Fruit fly (Drosophila melanogaster) whole organism, embryonic: ENCODE measurements around the gene Rad9.

Source experiments
- Asciz ChIP-seq: fragments of 200-800 bp; sonication (Bioruptor generic); optimal IDR thresholded peaks from 2 replicates; lab custom pipeline; 2017; ENCODE audit warnings: missing biosample characterization, mild to moderate bottlenecking, missing genetic modification characterization, missing genetic modification reagents
- CG12744 ChIP-seq: fragments of 200-800 bp; sonication (Bioruptor generic); optimal IDR thresholded peaks from 2 replicates; lab custom pipeline; 2016; ENCODE audit warnings: missing biosample characterization, missing genetic modification characterization
- CG13894 ChIP-seq: fragments of 200-800 bp; sonication (Bioruptor generic); optimal IDR thresholded peaks from 3 replicates; lab custom pipeline; 2018; ENCODE audit warnings: missing biosample characterization, mild to moderate bottlenecking, missing genetic modification characterization, moderate library complexity
- CG14860 ChIP-seq: fragments of 200-800 bp; sonication (Bioruptor generic); IDR thresholded peaks from 3 replicates; pipeline ENCODE4 v1.3.6; 2022; ENCODE audit warnings: missing biosample characterization, missing genetic modification characterization; ENCODE audit not compliant: partially characterized antibody
- CG15011 ChIP-seq: fragments of 200-800 bp; sonication (Bioruptor generic); optimal IDR thresholded peaks from 3 replicates; lab custom pipeline; 2018; ENCODE audit warnings: missing biosample characterization, mild to moderate bottlenecking, missing genetic modification characterization
- CG1529 ChIP-seq: fragments of 200-800 bp; sonication (Bioruptor generic); optimal IDR thresholded peaks from 3 replicates; lab custom pipeline; 2018; ENCODE audit warnings: missing biosample characterization, missing genetic modification characterization
- CG16863 ChIP-seq: fragments of 200-800 bp; sonication (Bioruptor generic); optimal IDR thresholded peaks from 3 replicates; lab custom pipeline; 2016; ENCODE audit warnings: missing biosample characterization, missing genetic modification characterization
- CG2199 ChIP-seq: fragments of 200-800 bp; sonication (Bioruptor generic); IDR thresholded peaks from 3 replicates; pipeline ENCODE4 v1.3.6; 2022; ENCODE audit warnings: missing biosample characterization, missing genetic modification characterization
- CG34224 ChIP-seq: fragments of 200-800 bp; sonication (Bioruptor generic); IDR thresholded peaks from 3 replicates; pipeline ENCODE4 v1.3.6; 2022; ENCODE audit warnings: missing biosample characterization, missing genetic modification characterization; ENCODE audit not compliant: partially characterized antibody
- CG34422 ChIP-seq: fragments of 200-800 bp; sonication (Bioruptor generic); IDR thresholded peaks from 3 replicates; pipeline ENCODE4 v1.3.6; 2022; ENCODE audit warnings: missing biosample characterization, missing genetic modification characterization
- CG3726 ChIP-seq: fragments of 200-800 bp; sonication (Bioruptor generic); IDR thresholded peaks from 3 replicates; pipeline ENCODE4, ENCODE4 v1.3.6; 2022; ENCODE audit warnings: missing biosample characterization, missing genetic modification characterization
- CG43689 ChIP-seq: fragments of 200-800 bp; sonication (Bioruptor generic); IDR thresholded peaks from 2 replicates; pipeline ENCODE4 v1.3.6; 2022; ENCODE audit warnings: missing biosample characterization, missing genetic modification characterization
- CG5953 ChIP-seq: fragments of 200-800 bp; sonication (Bioruptor generic); IDR thresholded peaks from 2 replicates; pipeline ENCODE4 v1.3.6; 2022; ENCODE audit warnings: missing biosample characterization, missing genetic modification characterization
- CG6254 ChIP-seq: fragments of 200-800 bp; sonication (Bioruptor generic); optimal IDR thresholded peaks from 3 replicates; lab custom pipeline; 2017; ENCODE audit warnings: mild to moderate bottlenecking, missing biosample characterization, missing genetic modification reagents, missing genetic modification characterization
- CG7271 ChIP-seq: fragments of 200-800 bp; sonication (Bioruptor generic); optimal IDR thresholded peaks from 2 replicates; lab custom pipeline; 2018; ENCODE audit warnings: missing biosample characterization, mild to moderate bottlenecking, missing genetic modification characterization, moderate library complexity
- CG7357 ChIP-seq: fragments of 200-800 bp; sonication (Bioruptor generic); IDR thresholded peaks from 3 replicates; pipeline ENCODE4 v1.3.6; 2022; ENCODE audit warnings: missing biosample characterization, missing genetic modification characterization
- CG7987 ChIP-seq: fragments of 200-800 bp; sonication (Bioruptor generic); optimal IDR thresholded peaks from 2 replicates; lab custom pipeline; 2018; ENCODE audit warnings: missing biosample characterization, mild to moderate bottlenecking, missing genetic modification characterization, moderate library complexity
- CG8089 ChIP-seq: fragments of 200-800 bp; sonication (Bioruptor generic); optimal IDR thresholded peaks from 3 replicates; lab custom pipeline; 2016; ENCODE audit warnings: missing biosample characterization, missing genetic modification characterization
- CG8924 ChIP-seq: fragments of 200-800 bp; optimal IDR thresholded peaks from 3 replicates; lab custom pipeline; 2019; ENCODE audit warnings: missing biosample characterization, mild to moderate bottlenecking, missing genetic modification characterization, moderate library complexity
- CrebB ChIP-seq: fragments of 200-800 bp; sonication (Bioruptor generic); optimal IDR thresholded peaks from 3 replicates; lab custom pipeline; 2018; ENCODE audit warnings: missing biosample characterization, mild to moderate bottlenecking, missing genetic modification characterization
- D19A ChIP-seq: fragments of 200-800 bp; optimal IDR thresholded peaks from 3 replicates; lab custom pipeline; 2019; ENCODE audit warnings: missing biosample characterization, mild to moderate bottlenecking, missing genetic modification characterization, moderate library complexity
- Dll ChIP-seq: fragments of 200-800 bp; sonication (Bioruptor generic); IDR thresholded peaks from 4 replicates; pipeline ENCODE4 v1.3.6; 2022; ENCODE audit warnings: missing biosample characterization, missing genetic modification characterization; ENCODE audit not compliant: partially characterized antibody
- Doc2 ChIP-seq: fragments of 200-800 bp; sonication (Bioruptor generic); IDR thresholded peaks from 2 replicates; pipeline ENCODE4 v1.3.6; 2022; ENCODE audit warnings: missing biosample characterization, missing genetic modification characterization
- Ets65A ChIP-seq: fragments of 200-800 bp; sonication (Bioruptor generic); peaks from one replicate; lab custom pipeline; 2016; ENCODE audit warnings: missing biosample characterization, missing genetic modification characterization
- HLH4C ChIP-seq: fragments of 200-800 bp; sonication (Bioruptor generic); IDR thresholded peaks from 3 replicates; pipeline ENCODE4 v1.3.6; 2022; ENCODE audit warnings: missing biosample characterization, missing genetic modification characterization; ENCODE audit not compliant: partially characterized antibody
- Hmx ChIP-seq: fragments of 200-800 bp; sonication (Bioruptor generic); optimal IDR thresholded peaks from 2 replicates; lab custom pipeline; 2016; ENCODE audit warnings: missing biosample characterization, missing genetic modification characterization
- Lim3 ChIP-seq: fragments of 200-800 bp; sonication (Bioruptor generic); IDR thresholded peaks from 2 replicates; pipeline ENCODE4 v1.3.6; 2022; ENCODE audit warnings: missing biosample characterization, missing genetic modification characterization
- Mad ChIP-seq: fragments of 200-800 bp; sonication (Bioruptor generic); optimal IDR thresholded peaks from 2 replicates; lab custom pipeline; 2016; ENCODE audit warnings: missing biosample characterization, missing genetic modification characterization
- Med ChIP-seq: fragments of 200-800 bp; sonication (Bioruptor generic); peaks from one replicate; lab custom pipeline; 2016; ENCODE audit warnings: missing biosample characterization, missing genetic modification characterization, mild to moderate bottlenecking, inconsistent platforms, moderate library complexity
- Mes4 ChIP-seq: fragments of 200-800 bp; sonication (Bioruptor generic); optimal IDR thresholded peaks from 2 replicates; lab custom pipeline; 2016; ENCODE audit warnings: missing biosample characterization, missing genetic modification characterization
- Mrtf ChIP-seq: fragments of 200-800 bp; sonication (Bioruptor generic); IDR thresholded peaks from 3 replicates; pipeline ENCODE4 v1.3.6; 2022; ENCODE audit warnings: missing biosample characterization, missing genetic modification characterization
- Tbp ChIP-seq: fragments of >200 bp; optimal IDR thresholded peaks from 2 replicates; lab custom pipeline; 2018; ENCODE audit warnings: missing biosample characterization, missing genetic modification characterization
- Xrp1 ChIP-seq: fragments of 200-800 bp; sonication (Bioruptor generic); IDR thresholded peaks from 2 replicates; pipeline ENCODE4 v1.3.6; 2022; ENCODE audit warnings: missing biosample characterization, missing genetic modification characterization
- cas ChIP-seq: fragments of 200-800 bp; sonication (Bioruptor generic); IDR thresholded peaks from 2 replicates; pipeline ENCODE4 v1.3.6; 2022; ENCODE audit warnings: missing biosample characterization, missing genetic modification characterization
- danr ChIP-seq: fragments of 200-800 bp; sonication (Bioruptor generic); IDR thresholded peaks from 2 replicates; pipeline ENCODE4 v1.3.6; 2022; ENCODE audit warnings: missing biosample characterization, missing genetic modification characterization
- dimm ChIP-seq: fragments of 200-800 bp; sonication (Bioruptor generic); IDR thresholded peaks from 2 replicates; pipeline ENCODE4 v1.3.6; 2022; ENCODE audit warnings: missing biosample characterization, missing genetic modification characterization
- dmrt99B ChIP-seq: fragments of 200-800 bp; sonication (Bioruptor generic); optimal IDR thresholded peaks from 2 replicates; lab custom pipeline; 2018; ENCODE audit warnings: missing biosample characterization, mild to moderate bottlenecking, missing genetic modification characterization, moderate library complexity
- fd64A ChIP-seq: fragments of 200-800 bp; sonication (Bioruptor generic); optimal IDR thresholded peaks from 3 replicates; lab custom pipeline; 2018; ENCODE audit warnings: missing biosample characterization, mild to moderate bottlenecking, missing genetic modification characterization
- gsb-n ChIP-seq: fragments of 200-800 bp; sonication (Bioruptor generic); optimal IDR thresholded peaks from 3 replicates; lab custom pipeline; 2018; ENCODE audit warnings: missing biosample characterization, mild to moderate bottlenecking, missing genetic modification characterization
- her ChIP-seq: fragments of 200-800 bp; sonication (Bioruptor generic); optimal IDR thresholded peaks from 2 replicates; lab custom pipeline; 2016; ENCODE audit warnings: missing biosample characterization, missing genetic modification characterization
- klu ChIP-seq: fragments of 200-800 bp; sonication (Bioruptor generic); IDR thresholded peaks from 2 replicates; pipeline ENCODE4 v1.3.6; 2022; ENCODE audit warnings: missing biosample characterization, missing genetic modification characterization
- odd ChIP-seq: fragments of 200-800 bp; sonication (Bioruptor generic); optimal IDR thresholded peaks from 2 replicates; lab custom pipeline; 2017; ENCODE audit warnings: missing biosample characterization, mild to moderate bottlenecking, missing genetic modification characterization
- run ChIP-seq: fragments of 200-800 bp; sonication (Bioruptor generic); optimal IDR thresholded peaks from 3 replicates; lab custom pipeline; 2018; ENCODE audit warnings: missing biosample characterization, mild to moderate bottlenecking, missing genetic modification characterization
- sc ChIP-seq, 3 experiments: fragments of >200 bp in 2 of 3; fragments of 200-800 bp in 1 of 3; sonication (Bioruptor generic) in 1 of 3; optimal IDR thresholded peaks; 2 replicates in 2 of 3; 3 replicates in 1 of 3; lab custom pipeline; 2017; ENCODE audit warnings: mild to moderate bottlenecking in 1 of 3, missing biosample characterization in 1 of 3, missing genetic modification characterization in 1 of 3, missing genetic modification reagents in 1 of 3
- sim ChIP-seq: fragments of 200-800 bp; sonication (Bioruptor generic); IDR thresholded peaks from 2 replicates; pipeline ENCODE4 v1.3.6; 2022; ENCODE audit warnings: missing biosample characterization, missing genetic modification characterization
- tin ChIP-seq: fragments of 200-800 bp; sonication (Bioruptor generic); optimal IDR thresholded peaks from 3 replicates; lab custom pipeline; 2016; ENCODE audit warnings: missing biosample characterization, missing genetic modification characterization
- trh ChIP-seq: fragments of 200-800 bp; sonication (Bioruptor generic); optimal IDR thresholded peaks from 2 replicates; lab custom pipeline; 2016; ENCODE audit warnings: missing biosample characterization, missing genetic modification characterization
- vvl ChIP-seq: fragments of 200-800 bp; sonication (Bioruptor generic); IDR thresholded peaks from 2 replicates; pipeline ENCODE4 v1.3.6; 2022; ENCODE audit warnings: missing biosample characterization, missing genetic modification characterization
- wor ChIP-seq: fragments of 200-800 bp; sonication (Bioruptor generic); IDR thresholded peaks from 2 replicates; pipeline ENCODE4 v1.3.6; 2022; ENCODE audit warnings: missing biosample characterization, missing genetic modification characterization
- zf30C ChIP-seq: fragments of 200-800 bp; sonication (Bioruptor generic); optimal IDR thresholded peaks from 3 replicates; lab custom pipeline; 2018; ENCODE audit warnings: missing biosample characterization, mild to moderate bottlenecking, missing genetic modification characterization

The Rad9 gene

DNA sequence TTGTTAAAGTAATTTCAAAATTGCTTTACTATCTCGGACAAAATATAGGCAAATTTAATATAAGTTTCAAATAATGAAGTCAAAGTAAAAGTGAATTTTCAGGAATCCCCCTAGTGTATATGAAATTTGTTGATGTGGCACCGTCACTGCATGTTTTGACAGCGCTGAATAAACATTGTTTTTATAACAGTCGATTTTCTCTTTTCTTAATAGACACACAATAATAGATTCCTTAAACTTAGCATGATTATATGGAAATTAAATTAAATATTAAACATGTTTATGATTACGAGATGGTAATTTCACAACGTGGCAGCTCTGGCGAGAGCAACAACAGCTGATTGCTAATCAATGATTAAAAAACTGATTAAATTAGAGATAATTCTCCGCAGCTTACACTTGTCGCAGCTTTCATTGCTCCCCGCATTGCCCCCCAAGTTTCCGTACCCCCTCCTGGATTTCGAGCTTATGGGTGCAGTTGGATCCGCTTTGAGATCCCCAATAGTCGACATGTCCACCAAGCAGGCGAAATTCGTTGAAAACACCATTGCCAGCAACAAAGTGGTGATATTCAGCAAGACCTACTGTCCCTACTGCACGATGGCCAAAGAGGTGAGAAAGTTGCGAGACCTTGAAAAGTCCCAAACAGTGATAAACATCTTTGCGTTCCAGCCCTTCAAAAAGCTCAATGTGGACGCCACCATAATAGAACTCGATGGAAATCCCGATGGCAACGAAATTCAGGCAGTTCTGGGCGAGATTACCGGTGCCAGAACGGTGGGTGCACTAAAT lies 3.1 kb downstream of the Rad9 start, which contains the start of gene Grx1 (continued):
- TF ChIP-seq CG2199 (GFP tag; lab: Robert Waterston, UW) (no peak), CG13894 (tag; lab: Kevin White, UChicago) (peak; percentile 35), Med (GFP tag; lab: Kevin White, UChicago) (peak; percentile 83), CG12744 (GFP tag; lab: Kevin White, UChicago) (no peak), Doc2 (GFP tag; lab: Robert Waterston, UW) (no peak), Xrp1 (GFP tag; lab: Robert Waterston, UW) (peak; percentile 57), CG7271 (tag; lab: Kevin White, UChicago) (no peak), CG6254 (GFP tag; lab: Kevin White, UChicago) (no peak), CG7987 (no peak), CG43689 (GFP tag; lab: Robert Waterston, UW) (no peak), CG8089 (no peak), dmrt99B (peak; percentile 53), HLH4C (GFP tag; lab: Robert Waterston, UW) (no peak), Mes4 (GFP tag; lab: Kevin White, UChicago) (peak; percentile 38), CrebB (tag; lab: Kevin White, UChicago) (peak; percentile 38), run (no peak), cas (GFP tag; lab: Robert Waterston, UW) (no peak), CG15011 (GFP tag; lab: Kevin White, UChicago) (peak; percentile 16), CG1529 (peak; percentile 50), odd (peak; percentile 33), Lim3 (GFP tag; lab: Robert Waterston, UW) (no peak), Tbp (GFP tag; lab: Kevin White, UChicago) (no peak), klu (GFP tag; lab: Robert Waterston, UW) (no peak), zf30C (GFP tag; lab: Kevin White, UChicago) (no peak), Mrtf (no peak), CG5953 (GFP tag; lab: Robert Waterston, UW) (no peak), sc (optimal IDR thresholded peaks at IDR 0.05; lab: Kevin White, UChicago) (no peak), sc (GFP tag; optimal IDR thresholded peaks at IDR 0.05; lab: Kevin White, UChicago) (peak; percentile 38), Mad (GFP tag; lab: Kevin White, UChicago) (peak; percentile 42), Ets65A (GFP tag; lab: Kevin White, UChicago) (peak; percentile 95), D19A (tag; lab: Kevin White, UChicago) (peak; percentile 71), gsb-n (tag; lab: Kevin White, UChicago) (peak; percentile 54), CG16863 (GFP tag; lab: Kevin White, UChicago) (peak; percentile 27), CG34224 (GFP tag; lab: Robert Waterston, UW) (peak; percentile 7; the same call in 1 of the 3 replicates), dimm (GFP tag; lab: Robert Waterston, UW) (no peak), tin (GFP tag; lab: Kevin White, UChicago) (peak; percentile 59), trh (GFP tag; lab: Kevin White, UChicago) (no peak), vvl (GFP tag; lab: Robert Waterston, UW) (peak; percentile 67), fd64A (peak; percentile 7), Hmx (GFP tag; lab: Kevin White, UChicago) (peak; percentile 33), CG7357 (GFP tag; lab: Robert Waterston, UW) (no peak), wor (GFP tag; lab: Robert Waterston, UW) (no peak), CG8924 (tag; lab: Kevin White, UChicago) (peak; percentile 63), sim (GFP tag; lab: Robert Waterston, UW) (no peak), Asciz (GFP tag; lab: Kevin White, UChicago) (peak; percentile 50), CG3726 (GFP tag; lab: Robert Waterston, UW) (no peak), CG14860 (no peak), CG34422 (GFP tag; lab: Robert Waterston, UW) (no peak), Dll (GFP tag; lab: Robert Waterston, UW) (no peak), her (GFP tag; lab: Kevin White, UChicago) (no peak), danr (GFP tag; lab: Robert Waterston, UW) (no peak)
